Fruit fly (Drosophila melanogaster): ENCODE data around the gene CG14022.

- TF ChIP-seq psq (optimal IDR thresholded peaks at IDR 0.05) (no peak), insv (optimal IDR thresholded peaks at IDR 0.05) (no peak), h (optimal IDR thresholded peaks at IDR 0.05) (no peak), Myc (optimal IDR thresholded peaks at IDR 0.05) (no peak)
These were observed 3.5 kb downstream of the CG14022 start for dm6 chr2L:5324958-5325850.
